Worm (Caenorhabditis elegans) whole organism, L1 larva: ENCODE data around the gene ZK1320.2.

Source experiments
- aha-1 ChIP-seq: fragments of 150-350 bp; optimal IDR thresholded peaks from 2 replicates; lab custom pipeline; 2014; ENCODE audit warnings: missing biosample characterization, missing genetic modification characterization
- efl-3 ChIP-seq: fragments of 200-800 bp; sonication (Bioruptor generic); optimal IDR thresholded peaks from 2 replicates; lab custom pipeline; 2018; ENCODE audit warnings: mild to moderate bottlenecking, missing genetic modification characterization, missing compliant biosample characterization
- egl-13 ChIP-seq: sonication (generic microtip); optimal IDR thresholded peaks from 2 replicates; lab custom pipeline; 2016; ENCODE audit warnings: missing genotype, missing genetic modification reagents, missing genetic modification characterization, missing compliant biosample characterization
- egl-27 ChIP-seq, 2 experiments: fragments of 150-350 bp in 1 of 2; sonication (generic microtip); optimal IDR thresholded peaks; 3 replicates each; lab custom pipeline; 2017 to 2018; ENCODE audit warnings: missing biosample characterization in 2 of 2, missing genetic modification characterization in 2 of 2, missing genetic modification reagents in 2 of 2
- fkh-10 ChIP-seq: sonication (generic microtip); optimal IDR thresholded peaks from 2 replicates; lab custom pipeline; 2017; ENCODE audit warnings: missing biosample characterization, missing genetic modification reagents, missing genetic modification characterization
- jun-1 ChIP-seq: fragments of 150-350 bp; optimal IDR thresholded peaks from 2 replicates; lab custom pipeline; 2014; ENCODE audit warnings: missing biosample characterization, missing genetic modification reagents, missing genetic modification characterization
- nhr-237 ChIP-seq: fragments of 150-350 bp; optimal IDR thresholded peaks from 2 replicates; lab custom pipeline; 2014; ENCODE audit warnings: missing biosample characterization, missing genetic modification characterization
- nhr-71 ChIP-seq: sonication (generic microtip); optimal IDR thresholded peaks from 2 replicates; lab custom pipeline; 2016; ENCODE audit warnings: mild to moderate bottlenecking, missing genetic modification characterization, moderate library complexity, missing compliant biosample characterization
- tbx-2 ChIP-seq: sonication (generic microtip); optimal IDR thresholded peaks from 2 replicates; lab custom pipeline; 2016; ENCODE audit warnings: missing genetic modification characterization, missing compliant biosample characterization
- unc-62 ChIP-seq: fragments of 150-350 bp; optimal IDR thresholded peaks from 2 replicates; lab custom pipeline; 2014; ENCODE audit warnings: missing biosample characterization, missing genetic modification reagents, missing genetic modification characterization
- zag-1 ChIP-seq: fragments of 150-350 bp; optimal IDR thresholded peaks from 2 replicates; lab custom pipeline; 2014; ENCODE audit warnings: missing biosample characterization, missing genetic modification characterization

DNA sequence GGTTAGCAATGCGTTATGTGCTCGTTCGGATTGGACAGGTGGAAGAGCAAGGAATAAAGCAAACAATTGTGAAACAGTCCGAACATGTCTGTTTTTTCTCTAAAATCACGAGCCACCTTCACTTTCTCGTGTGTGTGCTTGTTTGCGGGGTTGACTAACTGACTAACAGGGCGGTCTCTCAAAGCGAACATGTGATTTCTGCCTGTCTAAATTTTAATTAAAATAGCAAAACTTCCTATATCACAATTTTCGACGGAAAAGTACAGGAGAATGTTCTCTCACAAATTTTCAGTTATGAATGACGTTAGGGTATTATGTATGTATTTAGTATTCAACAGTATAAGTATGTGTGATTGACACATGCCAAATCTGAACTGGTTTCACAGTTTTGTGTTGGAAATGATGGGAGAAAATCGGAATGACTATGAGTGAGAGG, 36.9 kb downstream of the ZK1320.2 start:
- no peak for TF ChIP-seq nhr-237 (tag; lab: Kevin White, UChicago)
- TF ChIP-seq zag-1 (tag; lab: Kevin White, UChicago) = no peak
- TF ChIP-seq egl-13 (tag; lab: Kevin White, UChicago) = no peak
- no peak for TF ChIP-seq jun-1
- TF ChIP-seq nhr-71 (tag; lab: Kevin White, UChicago) = peak; percentile 44
- no peak for TF ChIP-seq unc-62 (GFP tag; lab: Kevin White, UChicago)
- TF ChIP-seq aha-1 (tag; lab: Kevin White, UChicago) = no peak
- TF ChIP-seq egl-27 (tag; optimal IDR thresholded peaks at IDR 0.05; lab: Kevin White, UChicago) = no peak
- no peak for TF ChIP-seq fkh-10
- TF ChIP-seq tbx-2 (tag; lab: Kevin White, UChicago) = no peak
- TF ChIP-seq efl-3 = no peak
